Fruit fly (Drosophila melanogaster): ENCODE data around the gene Sgs5.

dm6 chr3R:17604880-17605667 lies 9.9 kb downstream of the Sgs5 start:
- TF ChIP-seq tj (GFP tag; optimal IDR thresholded peaks at IDR 0.05), result no peak
- no peak for TF ChIP-seq cic (GFP tag; optimal IDR thresholded peaks at IDR 0.05)
- no peak for TF ChIP-seq CG14711 (tag; optimal IDR thresholded peaks at IDR 0.05)
